Worm (Caenorhabditis elegans) whole organism, L1 larva: ENCODE measurements around the gene F42A6.5.
A peak's percentile ranks its signal among the peaks of the same experiment; 100 is the strongest.

ENCODE experiments used
- C04F5.9 ChIP-seq: sonication (generic microtip); optimal IDR thresholded peaks from 2 replicates; lab custom pipeline; 2016; ENCODE audit warnings: missing genetic modification characterization, missing compliant biosample characterization
- C16A3.4 ChIP-seq: fragments of 150-350 bp; optimal IDR thresholded peaks from 2 replicates; lab custom pipeline; 2014; ENCODE audit warnings: missing biosample characterization, missing genetic modification characterization
- Y116A8C.19 ChIP-seq: sonication (generic microtip); optimal IDR thresholded peaks from 2 replicates; lab custom pipeline; 2016; ENCODE audit warnings: missing compliant biosample characterization, missing genetic modification characterization, borderline replicate concordance
- aha-1 ChIP-seq: fragments of 150-350 bp; optimal IDR thresholded peaks from 2 replicates; lab custom pipeline; 2014; ENCODE audit warnings: missing biosample characterization, missing genetic modification characterization
- ama-1 ChIP-seq: fragments of 150-350 bp; optimal IDR thresholded peaks from 2 replicates; lab custom pipeline; 2014
- ceh-8 ChIP-seq: fragments of 200-800 bp; sonication (Bioruptor generic); optimal IDR thresholded peaks from 2 replicates; lab custom pipeline; 2018; ENCODE audit warnings: mild to moderate bottlenecking, missing genetic modification characterization, moderate library complexity, missing compliant biosample characterization
- ceh-82 ChIP-seq, 3 experiments: fragments of 150-350 bp in 1 of 3; sonication (generic microtip) in 2 of 3; optimal IDR thresholded peaks; 2 replicates each; lab custom pipeline; 2014 to 2017; ENCODE audit warnings: missing biosample characterization in 3 of 3, missing genetic modification characterization in 3 of 3
- ceh-90 ChIP-seq: sonication (generic microtip); optimal IDR thresholded peaks from 2 replicates; lab custom pipeline; 2016; ENCODE audit warnings: missing genetic modification characterization, missing compliant biosample characterization
- dpl-1 ChIP-seq, 3 experiments: fragments of 150-350 bp in 2 of 3; sonication (generic microtip) in 1 of 3; optimal IDR thresholded peaks; 2 replicates each; lab custom pipeline; 2014 to 2017; ENCODE audit warnings: missing biosample characterization in 3 of 3, missing genetic modification characterization in 3 of 3, missing genetic modification reagents in 3 of 3
- dsc-1 ChIP-seq: sonication (generic microtip); optimal IDR thresholded peaks from 2 replicates; lab custom pipeline; 2016; ENCODE audit warnings: mild to moderate bottlenecking, missing genetic modification characterization, missing compliant biosample characterization
- efl-1 ChIP-seq, 4 experiments: fragments of 150-350 bp; optimal IDR thresholded peaks in 3 of 4; peaks in 1 of 4; 1 replicate in 1 of 4; 2 replicates in 3 of 4; lab custom pipeline; 2014; ENCODE audit warnings: missing biosample characterization in 2 of 4, missing genetic modification characterization in 2 of 4, missing genetic modification reagents in 2 of 4
- egl-13 ChIP-seq: sonication (generic microtip); optimal IDR thresholded peaks from 2 replicates; lab custom pipeline; 2016; ENCODE audit warnings: missing genotype, missing genetic modification reagents, missing genetic modification characterization, missing compliant biosample characterization
- fkh-10 ChIP-seq: sonication (generic microtip); optimal IDR thresholded peaks from 2 replicates; lab custom pipeline; 2017; ENCODE audit warnings: missing biosample characterization, missing genetic modification reagents, missing genetic modification characterization
- fkh-4 ChIP-seq: sonication (generic microtip); optimal IDR thresholded peaks from 2 replicates; lab custom pipeline; 2016; ENCODE audit warnings: missing compliant biosample characterization, missing genetic modification characterization, borderline replicate concordance
- fos-1 ChIP-seq: fragments of 150-350 bp; optimal IDR thresholded peaks from 2 replicates; lab custom pipeline; 2014; ENCODE audit warnings: missing biosample characterization, missing genetic modification characterization
- grh-1 ChIP-seq: fragments of 200-800 bp; sonication (Bioruptor generic); IDR thresholded peaks from 2 replicates; pipeline ENCODE4 v1.3.6; 2022; ENCODE audit warnings: missing genetic modification reagents, missing genetic modification characterization, missing compliant biosample characterization
- hpl-2 ChIP-seq: fragments of 150-350 bp; optimal IDR thresholded peaks from 2 replicates; lab custom pipeline; 2014; ENCODE audit warnings: missing biosample characterization, missing genetic modification reagents, missing genetic modification characterization
- irx-1 ChIP-seq: sonication (generic microtip); optimal IDR thresholded peaks from 2 replicates; lab custom pipeline; 2016; ENCODE audit warnings: missing genetic modification characterization, missing compliant biosample characterization
- isw-1 ChIP-seq: fragments of 200-800 bp; sonication (Bioruptor generic); IDR thresholded peaks from 2 replicates; pipeline ENCODE4 v1.3.6; 2022; ENCODE audit warnings: missing genetic modification characterization, missing compliant biosample characterization
- jun-1 ChIP-seq: fragments of 150-350 bp; optimal IDR thresholded peaks from 2 replicates; lab custom pipeline; 2014; ENCODE audit warnings: missing biosample characterization, missing genetic modification reagents, missing genetic modification characterization
- lin-15B ChIP-seq: fragments of 150-350 bp; sonication (generic microtip); optimal IDR thresholded peaks from 3 replicates; lab custom pipeline; 2014; ENCODE audit warnings: missing biosample characterization, missing genetic modification characterization
- mab-9 ChIP-seq: fragments of 200-800 bp; sonication (Bioruptor generic); IDR thresholded peaks from 2 replicates; pipeline ENCODE4 v1.3.6; 2022; ENCODE audit warnings: missing genetic modification reagents, missing genetic modification characterization, missing compliant biosample characterization
- nhr-11 ChIP-seq: fragments of 150-350 bp; optimal IDR thresholded peaks from 2 replicates; lab custom pipeline; 2014; ENCODE audit warnings: missing biosample characterization, missing genetic modification characterization
- nhr-12 ChIP-seq: sonication (generic microtip); optimal IDR thresholded peaks from 2 replicates; lab custom pipeline; 2017; ENCODE audit warnings: missing biosample characterization, missing genetic modification characterization
- nhr-19 ChIP-seq: fragments of 200-800 bp; sonication (Bioruptor generic); conservative IDR thresholded peaks from 2 replicates; pipeline ENCODE4 v1.3.6; 2022; ENCODE audit warnings: missing genetic modification characterization, missing compliant biosample characterization
- nhr-28 ChIP-seq: fragments of 150-350 bp; optimal IDR thresholded peaks from 2 replicates; lab custom pipeline; 2014; ENCODE audit warnings: missing biosample characterization, missing genetic modification characterization
- nhr-47 ChIP-seq: sonication (generic microtip); optimal IDR thresholded peaks from 2 replicates; lab custom pipeline; 2016; ENCODE audit warnings: mild to moderate bottlenecking, missing genetic modification characterization, moderate library complexity, missing compliant biosample characterization
- nhr-71 ChIP-seq: sonication (generic microtip); optimal IDR thresholded peaks from 2 replicates; lab custom pipeline; 2016; ENCODE audit warnings: mild to moderate bottlenecking, missing genetic modification characterization, moderate library complexity, missing compliant biosample characterization
- nhr-85 ChIP-seq: sonication (generic microtip); peaks from one replicate; lab custom pipeline; 2016; ENCODE audit warnings: missing genetic modification characterization, inconsistent platforms, missing compliant biosample characterization
- nhr-90 ChIP-seq: sonication (generic microtip); optimal IDR thresholded peaks from 2 replicates; lab custom pipeline; 2016; ENCODE audit warnings: mild to moderate bottlenecking, missing genetic modification characterization, missing compliant biosample characterization; ENCODE audit not compliant: poor library complexity
- pag-3 ChIP-seq: sonication (generic microtip); optimal IDR thresholded peaks from 2 replicates; lab custom pipeline; 2017; ENCODE audit warnings: missing genetic modification characterization, mild to moderate bottlenecking, missing compliant biosample characterization, antibody characterized with exemption, borderline replicate concordance; ENCODE audit not compliant: insufficient read depth
- pqm-1 ChIP-seq: sonication (generic microtip); optimal IDR thresholded peaks from 3 replicates; lab custom pipeline; 2017; ENCODE audit warnings: missing biosample characterization, missing genetic modification characterization
- skn-1 ChIP-seq: fragments of 150-350 bp; optimal IDR thresholded peaks from 2 replicates; lab custom pipeline; 2014; ENCODE audit warnings: missing biosample characterization, missing genetic modification characterization
- snu-23 ChIP-seq: sonication (generic microtip); optimal IDR thresholded peaks from 2 replicates; lab custom pipeline; 2016; ENCODE audit warnings: missing genetic modification characterization, missing compliant biosample characterization
- sup-37 ChIP-seq: fragments of 200-800 bp; sonication (Bioruptor generic); optimal IDR thresholded peaks from 2 replicates; lab custom pipeline; 2018; ENCODE audit warnings: mild to moderate bottlenecking, missing genetic modification characterization, missing compliant biosample characterization
- tlp-1 ChIP-seq: fragments of 150-350 bp; optimal IDR thresholded peaks from 2 replicates; lab custom pipeline; 2014; ENCODE audit warnings: missing biosample characterization, missing genetic modification characterization
- unc-98 ChIP-seq: fragments of 200-800 bp; sonication (Bioruptor generic); IDR thresholded peaks from 2 replicates; pipeline ENCODE4 v1.3.6; 2022; ENCODE audit warnings: missing genetic modification characterization, missing compliant biosample characterization
- vab-15 ChIP-seq: sonication (generic microtip); optimal IDR thresholded peaks from 2 replicates; lab custom pipeline; 2017; ENCODE audit warnings: missing genotype, mild to moderate bottlenecking, missing genetic modification characterization, missing compliant biosample characterization
- zag-1 ChIP-seq: fragments of 150-350 bp; optimal IDR thresholded peaks from 2 replicates; lab custom pipeline; 2014; ENCODE audit warnings: missing biosample characterization, missing genetic modification characterization
- ztf-11 ChIP-seq, 2 experiments: sonication (generic microtip); optimal IDR thresholded peaks; 2 replicates each; lab custom pipeline; 2016 to 2017; ENCODE audit warnings: missing genetic modification characterization in 2 of 2, missing biosample characterization in 1 of 2, missing compliant biosample characterization in 1 of 2

Gene F42A6.5

ce11 chrIV:3338676-3339075, 7.0 kb upstream of the F42A6.5 start, which contains the start of gene hrpa-1 (continued):
- TF ChIP-seq skn-1 (tag; lab: Kevin White, UChicago) = peak; percentile 94
- TF ChIP-seq jun-1 = peak; percentile 75
- TF ChIP-seq nhr-28 (tag; lab: Kevin White, UChicago) = no peak
- peak; percentile 92 for TF ChIP-seq nhr-47 (tag; lab: Kevin White, UChicago)
- no peak for TF ChIP-seq tlp-1 (tag; lab: Kevin White, UChicago)
- peak; percentile 36 for TF ChIP-seq fkh-4 (tag; lab: Kevin White, UChicago)
- no peak for TF ChIP-seq pqm-1 (tag; lab: Kevin White, UChicago)
- peak; percentile 82 for TF ChIP-seq lin-15B
- TF ChIP-seq Y116A8C.19 = no peak
- peak; percentile 88 for TF ChIP-seq nhr-19 (GFP tag; lab: Robert Waterston, UW)
- no peak for TF ChIP-seq ama-1 (lab: Kevin White, UChicago)
- peak in 1 of 2 experiments; percentile 69 for TF ChIP-seq ztf-11 (tag; optimal IDR thresholded peaks at IDR 0.05; lab: Kevin White, UChicago)
- TF ChIP-seq unc-98 (GFP tag; lab: Robert Waterston, UW) = no peak
- TF ChIP-seq fos-1 (tag; lab: Kevin White, UChicago) = peak; percentile 76
- TF ChIP-seq C16A3.4 (tag; lab: Kevin White, UChicago) = peak; percentile 88
- no peak for TF ChIP-seq vab-15 (tag; lab: Kevin White, UChicago)
- TF ChIP-seq nhr-71 (tag; lab: Kevin White, UChicago) = peak; percentile 93
- peak; percentile 52 for TF ChIP-seq C04F5.9
- TF ChIP-seq nhr-85 (tag; lab: Kevin White, UChicago) = peak; percentile 87
- peak; percentile 77 for TF ChIP-seq egl-13
- TF ChIP-seq isw-1 = peak; percentile 89
- TF ChIP-seq grh-1 (GFP tag; lab: Robert Waterston, UW) = peak; percentile 78
- TF ChIP-seq zag-1 (tag; lab: Kevin White, UChicago) = peak; percentile 31
- no peak for TF ChIP-seq hpl-2 (GFP tag; lab: Kevin White, UChicago)
- TF ChIP-seq ceh-82 (tag; optimal IDR thresholded peaks at IDR 0.05; lab: Kevin White, UChicago) = peak; percentile 86 to 95 (median 87)
- TF ChIP-seq dpl-1 (GFP tag; optimal IDR thresholded peaks at IDR 0.05; lab: Kevin White, UChicago) = peak; percentile 96 to 98 (median 97)
- peak; percentile 13 for TF ChIP-seq aha-1 (tag; lab: Kevin White, UChicago)
- peak; percentile 55; the same call in 1 of the 2 replicates for TF ChIP-seq mab-9 (GFP tag; lab: Robert Waterston, UW)
- TF ChIP-seq pag-3 = no peak
- peak; percentile 20 for TF ChIP-seq ceh-8 (GFP tag; lab: Kevin White, UChicago)
- peak; percentile 48 for TF ChIP-seq fkh-10 (GFP tag; lab: Kevin White, UChicago)
- TF ChIP-seq sup-37 (GFP tag; lab: Kevin White, UChicago) = no peak
- TF ChIP-seq nhr-12 (tag; lab: Kevin White, UChicago) = no peak
- TF ChIP-seq nhr-11 (tag; lab: Kevin White, UChicago) = peak; percentile 23
- peak; percentile 72 for TF ChIP-seq irx-1 (tag; lab: Kevin White, UChicago)

- TF ChIP-seq mab-9 (GFP tag; lab: Robert Waterston, UW) = no peak
- no peak for TF ChIP-seq efl-1 (optimal IDR thresholded peaks at IDR 0.05; lab: Kevin White, UChicago)
- TF ChIP-seq efl-1 (GFP tag; optimal IDR thresholded peaks at IDR 0.05 in 1 of 2; lab: Kevin White, UChicago) = peak in 1 of 2 experiments; percentile 81
Measured at ce11 chrIV:3338176-3338575, 6.5 kb upstream of the F42A6.5 start.

ce11 chrIV:3337275-3337674, 5.6 kb upstream of the F42A6.5 start:
- TF ChIP-seq dsc-1 (tag; lab: Kevin White, UChicago) (no peak), ceh-8 (GFP tag; lab: Kevin White, UChicago) (peak; percentile 89), pag-3 (no peak), nhr-90 (tag; lab: Kevin White, UChicago) (no peak), ceh-90 (no peak), snu-23 (GFP tag; lab: Kevin White, UChicago) (no peak), irx-1 (tag; lab: Kevin White, UChicago) (no peak)
